Worm (Caenorhabditis elegans) whole organism, young adult: ENCODE measurements around the gene gro-1.

Experiments
- Y67H2A.10 ChIP-seq: fragments of 200-800 bp; sonication (Bioruptor generic); conservative IDR thresholded peaks from 2 replicates; pipeline ENCODE4 v1.3.6; 2022; ENCODE audit warnings: missing genetic modification reagents, missing genetic modification characterization, missing compliant biosample characterization
- akir-1 ChIP-seq: fragments of 200-800 bp; sonication (Bioruptor generic); optimal IDR thresholded peaks from 2 replicates; lab custom pipeline; 2018; ENCODE audit warnings: mild to moderate bottlenecking, missing genetic modification characterization, moderate library complexity, missing compliant biosample characterization
- dpl-1 ChIP-seq: fragments of 150-350 bp; optimal IDR thresholded peaks from 2 replicates; lab custom pipeline; 2014; ENCODE audit warnings: missing biosample characterization, missing genetic modification reagents, missing genetic modification characterization
- mxl-1 ChIP-seq: sonication (generic microtip); optimal IDR thresholded peaks from 2 replicates; lab custom pipeline; 2016; ENCODE audit warnings: missing genetic modification characterization, missing compliant biosample characterization
- somi-1 ChIP-seq: fragments of 200-800 bp; sonication (Bioruptor generic); optimal IDR thresholded peaks from 2 replicates; lab custom pipeline; 2018; ENCODE audit warnings: mild to moderate bottlenecking, missing genetic modification characterization, missing compliant biosample characterization

ce11 chrIII:5273396-5273857 lies 8.5 kb downstream of the gro-1 start, which contains the start of gene ztf-8:
- no peak for TF ChIP-seq dpl-1 (GFP tag; lab: Kevin White, UChicago)
- TF ChIP-seq Y67H2A.10 (GFP tag; lab: Robert Waterston, UW), result no peak
- TF ChIP-seq akir-1, result no peak
- TF ChIP-seq mxl-1, result no peak
- no peak for TF ChIP-seq somi-1 (GFP tag; lab: Kevin White, UChicago)
